Fruit fly (Drosophila melanogaster) whole organism, embryonic: ENCODE measurements around the gene Pis.

Experiments used
- Ada2b ChIP-seq: fragments of 200-800 bp; sonication (Bioruptor generic); IDR thresholded peaks from 2 replicates; pipeline ENCODE4 v1.3.6; 2022; ENCODE audit warnings: missing biosample characterization, missing genetic modification characterization
- Adf1 ChIP-seq: fragments of 200-800 bp; sonication (Bioruptor generic); IDR thresholded peaks from 2 replicates; pipeline ENCODE4 v1.3.6; 2022; ENCODE audit warnings: missing biosample characterization, missing genetic modification characterization
- BEAF-32 ChIP-seq: fragments of 200-800 bp; sonication (Bioruptor generic); optimal IDR thresholded peaks from 3 replicates; lab custom pipeline; 2017; ENCODE audit warnings: missing biosample characterization, missing genetic modification characterization, mild to moderate bottlenecking, moderate library complexity, missing genetic modification reagents
- CG10267 ChIP-seq: fragments of 200-800 bp; sonication (Bioruptor generic); optimal IDR thresholded peaks from 2 replicates; lab custom pipeline; 2018; ENCODE audit warnings: missing biosample characterization, mild to moderate bottlenecking, missing genetic modification characterization, moderate library complexity
- CG10366 ChIP-seq: fragments of 200-800 bp; sonication (Bioruptor generic); IDR thresholded peaks from 2 replicates; pipeline ENCODE4 v1.3.6; 2022; ENCODE audit warnings: missing biosample characterization, missing genetic modification characterization
- CG11247 ChIP-seq: fragments of 200-800 bp; sonication (Bioruptor generic); IDR thresholded peaks from 2 replicates; pipeline ENCODE4 v1.3.6; 2022; ENCODE audit warnings: missing biosample characterization, missing genetic modification characterization
- CG11504 ChIP-seq: fragments of 200-800 bp; sonication (Bioruptor generic); optimal IDR thresholded peaks from 3 replicates; lab custom pipeline; 2019; ENCODE audit warnings: missing biosample characterization, mild to moderate bottlenecking, missing genetic modification characterization, moderate library complexity
- CG12769 ChIP-seq: fragments of 200-800 bp; sonication (Bioruptor generic); optimal IDR thresholded peaks from 2 replicates; lab custom pipeline; 2019; ENCODE audit warnings: missing biosample characterization, mild to moderate bottlenecking, missing genetic modification characterization, moderate library complexity
- CG13424 ChIP-seq: fragments of 200-800 bp; sonication (Bioruptor generic); optimal IDR thresholded peaks from 2 replicates; lab custom pipeline; 2019; ENCODE audit warnings: missing biosample characterization, mild to moderate bottlenecking, missing genetic modification characterization, moderate library complexity
- CG14710 ChIP-seq: fragments of 200-800 bp; sonication (Bioruptor generic); optimal IDR thresholded peaks from 3 replicates; lab custom pipeline; 2019; ENCODE audit warnings: missing biosample characterization, mild to moderate bottlenecking, missing genetic modification characterization, moderate library complexity
- CG15601 ChIP-seq: fragments of 200-800 bp; sonication (Bioruptor generic); optimal IDR thresholded peaks from 3 replicates; lab custom pipeline; 2019; ENCODE audit warnings: missing biosample characterization, mild to moderate bottlenecking, missing genetic modification characterization, moderate library complexity
- CG17186 ChIP-seq: fragments of 200-800 bp; sonication (Bioruptor generic); optimal IDR thresholded peaks from 3 replicates; lab custom pipeline; 2017; ENCODE audit warnings: missing biosample characterization, missing genetic modification reagents, missing genetic modification characterization
- CG17361 ChIP-seq: fragments of 200-800 bp; sonication (Bioruptor generic); IDR thresholded peaks from 3 replicates; pipeline ENCODE4 v1.3.6; 2022; ENCODE audit warnings: missing biosample characterization, missing genetic modification characterization
- CG17568 ChIP-seq: fragments of 200-800 bp; sonication (Bioruptor generic); optimal IDR thresholded peaks from 2 replicates; lab custom pipeline; 2018; ENCODE audit warnings: missing biosample characterization, mild to moderate bottlenecking, missing genetic modification characterization, moderate library complexity
- CG18599 ChIP-seq: fragments of 200-800 bp; sonication (Bioruptor generic); optimal IDR thresholded peaks from 3 replicates; lab custom pipeline; 2017; ENCODE audit warnings: missing biosample characterization, missing genetic modification characterization, mild to moderate bottlenecking, moderate library complexity, missing genetic modification reagents
- CG2116 ChIP-seq: fragments of 200-800 bp; sonication (Bioruptor generic); optimal IDR thresholded peaks from 3 replicates; lab custom pipeline; 2018; ENCODE audit warnings: missing biosample characterization, mild to moderate bottlenecking, missing genetic modification characterization
- CG30020 ChIP-seq: fragments of 200-800 bp; optimal IDR thresholded peaks from 2 replicates; lab custom pipeline; 2019; ENCODE audit warnings: missing biosample characterization, mild to moderate bottlenecking, missing genetic modification characterization, moderate library complexity
- CG31441 ChIP-seq: fragments of 200-800 bp; sonication (Bioruptor generic); IDR thresholded peaks from 2 replicates; pipeline ENCODE4 v1.3.6; 2022; ENCODE audit warnings: missing biosample characterization, missing genetic modification characterization
- CG3995 ChIP-seq: fragments of 200-800 bp; sonication (Bioruptor generic); optimal IDR thresholded peaks from 3 replicates; lab custom pipeline; 2016; ENCODE audit warnings: missing biosample characterization, missing genetic modification characterization
- CG4617 ChIP-seq: fragments of 200-800 bp; sonication (Bioruptor generic); optimal IDR thresholded peaks from 3 replicates; lab custom pipeline; 2016; ENCODE audit warnings: missing biosample characterization, missing genetic modification characterization, borderline replicate concordance
- CG5180 ChIP-seq: fragments of 200-800 bp; sonication (Bioruptor generic); optimal IDR thresholded peaks from 3 replicates; lab custom pipeline; 2017; ENCODE audit warnings: missing biosample characterization, missing genetic modification characterization, mild to moderate bottlenecking, moderate library complexity, missing genetic modification reagents
- CG9727 ChIP-seq: fragments of 200-800 bp; sonication (Bioruptor generic); optimal IDR thresholded peaks from 3 replicates; lab custom pipeline; 2017; ENCODE audit warnings: missing biosample characterization, mild to moderate bottlenecking, missing genetic modification characterization
- CG9797 ChIP-seq: fragments of 200-800 bp; sonication (Bioruptor generic); optimal IDR thresholded peaks from 3 replicates; lab custom pipeline; 2018; ENCODE audit warnings: missing biosample characterization, mild to moderate bottlenecking, missing genetic modification characterization
- Drgx ChIP-seq: fragments of 200-800 bp; sonication (Bioruptor generic); IDR thresholded peaks from 2 replicates; pipeline ENCODE4 v1.3.6; 2022; ENCODE audit warnings: missing biosample characterization, missing genetic modification characterization
- E2f2 ChIP-seq: fragments of 200-800 bp; sonication (Bioruptor generic); IDR thresholded peaks from 2 replicates; pipeline ENCODE4 v1.3.6; 2022; ENCODE audit warnings: missing biosample characterization, missing genetic modification characterization
- H15 ChIP-seq: fragments of 200-800 bp; sonication (Bioruptor generic); IDR thresholded peaks from 3 replicates; pipeline ENCODE4 v1.3.6; 2022; ENCODE audit warnings: missing biosample characterization, missing genetic modification characterization
- Hr78 ChIP-seq, 2 experiments: fragments of 200-800 bp in 1 of 2; fragments of >200 bp in 1 of 2; sonication (Bioruptor generic) in 1 of 2; optimal IDR thresholded peaks; 2 replicates each; lab custom pipeline; 2017 to 2019; ENCODE audit warnings: missing biosample characterization in 2 of 2, missing genetic modification characterization in 2 of 2, mild to moderate bottlenecking in 1 of 2, moderate library complexity in 1 of 2
- Mad ChIP-seq: fragments of 200-800 bp; sonication (Bioruptor generic); optimal IDR thresholded peaks from 2 replicates; lab custom pipeline; 2016; ENCODE audit warnings: missing biosample characterization, missing genetic modification characterization
- Max ChIP-seq: fragments of 200-800 bp; sonication (Bioruptor generic); optimal IDR thresholded peaks from 2 replicates; lab custom pipeline; 2016; ENCODE audit warnings: missing biosample characterization, mild to moderate bottlenecking, missing genetic modification characterization
- Meics ChIP-seq: fragments of 200-800 bp; sonication (Bioruptor generic); optimal IDR thresholded peaks from 2 replicates; lab custom pipeline; 2017; ENCODE audit warnings: missing biosample characterization, mild to moderate bottlenecking, missing genetic modification characterization
- Sin3A ChIP-seq: fragments of >200 bp; optimal IDR thresholded peaks from 2 replicates; lab custom pipeline; 2018
- abd-A ChIP-seq: fragments of 200-800 bp; sonication (Bioruptor generic); optimal IDR thresholded peaks from 3 replicates; lab custom pipeline; 2019; ENCODE audit warnings: missing biosample characterization, mild to moderate bottlenecking, missing genetic modification characterization, moderate library complexity
- amos ChIP-seq: fragments of 200-800 bp; sonication (Bioruptor generic); IDR thresholded peaks from 2 replicates; pipeline ENCODE4 v1.3.6; 2022; ENCODE audit warnings: missing biosample characterization, missing genetic modification characterization; ENCODE audit not compliant: partially characterized antibody
- cad ChIP-seq: fragments of >200 bp; optimal IDR thresholded peaks from 2 replicates; lab custom pipeline; 2017; ENCODE audit warnings: missing biosample characterization, missing genetic modification characterization
- chinmo ChIP-seq: fragments of 200-800 bp; sonication (Bioruptor generic); IDR thresholded peaks from 4 replicates; pipeline ENCODE4 v1.3.6; 2022; ENCODE audit warnings: missing biosample characterization, missing genetic modification characterization; ENCODE audit not compliant: partially characterized antibody
- gcm ChIP-seq: fragments of 200-800 bp; sonication (Bioruptor generic); optimal IDR thresholded peaks from 2 replicates; lab custom pipeline; 2019; ENCODE audit warnings: missing biosample characterization, mild to moderate bottlenecking, missing genetic modification characterization, moderate library complexity
- gem ChIP-seq: fragments of 200-800 bp; sonication (Bioruptor generic); optimal IDR thresholded peaks from 2 replicates; lab custom pipeline; 2019; ENCODE audit warnings: missing biosample characterization, mild to moderate bottlenecking, missing genetic modification characterization, moderate library complexity
- gfzf ChIP-seq: fragments of 200-800 bp; sonication (Bioruptor generic); optimal IDR thresholded peaks from 2 replicates; lab custom pipeline; 2016; ENCODE audit warnings: missing biosample characterization, mild to moderate bottlenecking, missing genetic modification characterization, moderate library complexity
- h ChIP-seq: fragments of >200 bp; optimal IDR thresholded peaks from 2 replicates; lab custom pipeline; 2017
- kah ChIP-seq: fragments of 200-800 bp; sonication (Bioruptor generic); optimal IDR thresholded peaks from 2 replicates; lab custom pipeline; 2018; ENCODE audit warnings: missing biosample characterization, mild to moderate bottlenecking, missing genetic modification characterization
- luna ChIP-seq: fragments of 200-800 bp; sonication (Bioruptor generic); optimal IDR thresholded peaks from 2 replicates; lab custom pipeline; 2016; ENCODE audit warnings: missing biosample characterization, missing genetic modification characterization
- nerfin-1 ChIP-seq: fragments of 200-800 bp; sonication (Bioruptor generic); optimal IDR thresholded peaks from 3 replicates; lab custom pipeline; 2019; ENCODE audit warnings: missing biosample characterization, mild to moderate bottlenecking, missing genetic modification characterization, moderate library complexity
- pfk ChIP-seq: fragments of 200-800 bp; sonication (Bioruptor generic); optimal IDR thresholded peaks from 2 replicates; lab custom pipeline; 2018; ENCODE audit warnings: missing biosample characterization, mild to moderate bottlenecking, missing genetic modification characterization, moderate library complexity
- pnt ChIP-seq: fragments of 200-800 bp; sonication (Bioruptor generic); optimal IDR thresholded peaks from 3 replicates; lab custom pipeline; 2016; ENCODE audit warnings: missing biosample characterization, missing genetic modification characterization
- prd ChIP-seq, 3 experiments: fragments of >200 bp in 2 of 3; fragments of 200-800 bp in 1 of 3; sonication (Bioruptor generic) in 1 of 3; optimal IDR thresholded peaks in 2 of 3; IDR thresholded peaks in 1 of 3; 2 replicates in 2 of 3; 3 replicates in 1 of 3; pipeline versions ENCODE4 v1.3.6 to Lab custom; 2017 to 2022; ENCODE audit warnings: missing biosample characterization in 1 of 3, missing genetic modification characterization in 1 of 3
- ro ChIP-seq: fragments of 200-800 bp; sonication (Bioruptor generic); IDR thresholded peaks from 2 replicates; pipeline ENCODE4 v1.3.6; 2022; ENCODE audit warnings: missing biosample characterization, missing genetic modification characterization
- row ChIP-seq: fragments of 200-800 bp; sonication (Bioruptor generic); IDR thresholded peaks from 3 replicates; pipeline ENCODE4 v1.3.6; 2022; ENCODE audit warnings: missing biosample characterization, missing genetic modification characterization
- sens ChIP-seq: fragments of 200-800 bp; sonication (Bioruptor generic); peaks from one replicate; lab custom pipeline; 2016; ENCODE audit warnings: missing biosample characterization, missing genetic modification characterization
- sqz ChIP-seq: fragments of 200-800 bp; sonication (Bioruptor generic); optimal IDR thresholded peaks from 3 replicates; lab custom pipeline; 2018; ENCODE audit warnings: missing biosample characterization, mild to moderate bottlenecking, missing genetic modification characterization
- tin ChIP-seq: fragments of 200-800 bp; sonication (Bioruptor generic); optimal IDR thresholded peaks from 3 replicates; lab custom pipeline; 2016; ENCODE audit warnings: missing biosample characterization, missing genetic modification characterization
- zf30C ChIP-seq: fragments of 200-800 bp; sonication (Bioruptor generic); optimal IDR thresholded peaks from 3 replicates; lab custom pipeline; 2018; ENCODE audit warnings: missing biosample characterization, mild to moderate bottlenecking, missing genetic modification characterization

Gene Pis

DNA sequence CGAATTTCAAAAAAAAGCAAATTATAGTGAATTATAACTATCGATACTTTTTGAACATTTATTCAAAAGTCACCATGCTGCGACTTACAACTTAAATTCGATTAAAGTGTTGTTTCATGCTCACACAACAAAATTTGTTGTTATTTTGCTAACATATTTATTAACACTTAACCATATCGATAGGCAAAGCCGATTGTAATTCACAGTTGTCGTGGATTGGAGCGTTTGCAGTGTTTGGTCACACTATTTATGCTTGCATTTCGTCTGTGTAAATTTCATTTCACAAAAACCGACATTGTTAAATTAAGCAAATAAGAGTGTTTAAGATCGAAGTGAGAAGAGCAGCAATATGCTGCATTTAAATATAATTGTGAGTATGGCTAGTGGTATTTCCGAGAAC, 8.8 kb upstream of the Pis start, which contains the start of gene HUWE1 (continued):
- TF ChIP-seq abd-A (tag; lab: Kevin White, UChicago) (no peak), pfk (GFP tag; lab: Kevin White, UChicago) (no peak), Ada2b (no peak), h (lab: Kevin White, UChicago) (no peak), prd (optimal IDR thresholded peaks at IDR 0.05; lab: Kevin White, UChicago) (no peak), prd (GFP tag; IDR thresholded peaks at IDR 0.05; lab: Robert Waterston, UW) (no peak), Hr78 (GFP tag; optimal IDR thresholded peaks at IDR 0.05; lab: Kevin White, UChicago) (no peak), zf30C (GFP tag; lab: Kevin White, UChicago) (no peak), kah (GFP tag; lab: Kevin White, UChicago) (no peak), CG12769 (tag; lab: Kevin White, UChicago) (no peak), luna (GFP tag; lab: Kevin White, UChicago) (no peak), chinmo (GFP tag; lab: Robert Waterston, UW) (peak; percentile 88; the same call in 3 of the 4 replicates), CG10366 (no peak), tin (no peak), ro (GFP tag; lab: Robert Waterston, UW) (no peak), Drgx (GFP tag; lab: Robert Waterston, UW) (no peak), gem (no peak), gcm (no peak), CG17186 (GFP tag; lab: Kevin White, UChicago) (peak; percentile 56), nerfin-1 (tag; lab: Kevin White, UChicago) (peak; percentile 1), sens (GFP tag; lab: Kevin White, UChicago) (no peak), CG5180 (GFP tag; lab: Kevin White, UChicago) (no peak), E2f2 (GFP tag; lab: Robert Waterston, UW) (peak; percentile 72), H15 (GFP tag; lab: Robert Waterston, UW) (no peak), CG18599 (GFP tag; lab: Kevin White, UChicago) (no peak), CG31441 (no peak), pnt (no peak), CG11247 (GFP tag; lab: Robert Waterston, UW) (no peak), sqz (GFP tag; lab: Kevin White, UChicago) (no peak), CG11504 (tag; lab: Kevin White, UChicago) (no peak), Meics (GFP tag; lab: Kevin White, UChicago) (no peak)

dm6 chrX:15710751-15711179, 7.2 kb upstream of the Pis start:
- TF ChIP-seq CG9727 (GFP tag; lab: Kevin White, UChicago) (peak; percentile 5), CG10267 (tag; lab: Kevin White, UChicago) (peak; percentile 7), CG17361 (peak; percentile 23; the same call in 1 of the 3 replicates), CG30020 (tag; lab: Kevin White, UChicago) (peak; percentile 20), CG17568 (GFP tag; lab: Kevin White, UChicago) (no peak), CG13424 (tag; lab: Kevin White, UChicago) (no peak), CG14710 (peak; percentile 72), gfzf (GFP tag; lab: Kevin White, UChicago) (peak; percentile 61), amos (GFP tag; lab: Robert Waterston, UW) (0 out of 2 replicates have a peak, but pooled peaks have one; percentile 8), CG15601 (tag; lab: Kevin White, UChicago) (peak; percentile 7), Mad (no peak), Max (GFP tag; lab: Kevin White, UChicago) (peak; percentile 4), BEAF-32 (GFP tag; lab: Kevin White, UChicago) (peak; percentile 72), cad (GFP tag; lab: Kevin White, UChicago) (no peak), Sin3A (lab: Kevin White, UChicago) (peak; percentile 21), CG4617 (GFP tag; lab: Kevin White, UChicago) (peak; percentile 13), CG9797 (peak; percentile 42), row (GFP tag; lab: Robert Waterston, UW) (peak; percentile 20; the same call in 1 of the 3 replicates), CG2116 (GFP tag; lab: Kevin White, UChicago) (peak; percentile 18), Adf1 (no peak), CG3995 (GFP tag; lab: Kevin White, UChicago) (peak; percentile 85)
